Fruit fly (Drosophila melanogaster) whole organism, embryonic: Measurements from ENCODE around the gene CG13248.

ENCODE experiments used
- CG10147 ChIP-seq: fragments of 200-800 bp; sonication (Bioruptor generic); optimal IDR thresholded peaks from 2 replicates; lab custom pipeline; 2019; ENCODE audit warnings: missing biosample characterization, mild to moderate bottlenecking, missing genetic modification characterization, moderate library complexity
- CG11085 ChIP-seq: fragments of 200-800 bp; sonication (Bioruptor generic); IDR thresholded peaks from 2 replicates; pipeline ENCODE4 v1.3.6; 2022; ENCODE audit warnings: missing biosample characterization, missing genetic modification characterization
- CG12219 ChIP-seq: fragments of 200-800 bp; sonication (Bioruptor generic); optimal IDR thresholded peaks from 3 replicates; lab custom pipeline; 2018; ENCODE audit warnings: missing biosample characterization, mild to moderate bottlenecking, missing genetic modification characterization
- CG13775 ChIP-seq: fragments of 200-800 bp; sonication (Bioruptor generic); optimal IDR thresholded peaks from 3 replicates; lab custom pipeline; 2017; ENCODE audit warnings: missing biosample characterization, mild to moderate bottlenecking, missing genetic modification characterization
- CG13894 ChIP-seq: fragments of 200-800 bp; sonication (Bioruptor generic); optimal IDR thresholded peaks from 3 replicates; lab custom pipeline; 2018; ENCODE audit warnings: missing biosample characterization, mild to moderate bottlenecking, missing genetic modification characterization, moderate library complexity
- CG15011 ChIP-seq: fragments of 200-800 bp; sonication (Bioruptor generic); optimal IDR thresholded peaks from 3 replicates; lab custom pipeline; 2018; ENCODE audit warnings: missing biosample characterization, mild to moderate bottlenecking, missing genetic modification characterization
- CG15479 ChIP-seq: fragments of 200-800 bp; sonication (Bioruptor generic); optimal IDR thresholded peaks from 3 replicates; lab custom pipeline; 2019; ENCODE audit warnings: missing biosample characterization, mild to moderate bottlenecking, missing genetic modification characterization, moderate library complexity
- CG16813 ChIP-seq: fragments of 200-800 bp; sonication (Bioruptor generic); IDR thresholded peaks from 3 replicates; pipeline ENCODE4 v1.3.6; 2022; ENCODE audit warnings: missing biosample characterization, missing genetic modification characterization; ENCODE audit not compliant: partially characterized antibody
- CG43689 ChIP-seq: fragments of 200-800 bp; sonication (Bioruptor generic); IDR thresholded peaks from 2 replicates; pipeline ENCODE4 v1.3.6; 2022; ENCODE audit warnings: missing biosample characterization, missing genetic modification characterization
- CG6175 ChIP-seq: fragments of 200-800 bp; sonication (Bioruptor generic); IDR thresholded peaks from 3 replicates; pipeline ENCODE4 v1.3.6; 2022; ENCODE audit warnings: missing biosample characterization, missing genetic modification characterization
- CG6813 ChIP-seq: fragments of 200-800 bp; sonication (Bioruptor generic); optimal IDR thresholded peaks from 2 replicates; lab custom pipeline; 2017; ENCODE audit warnings: missing biosample characterization, missing genetic modification characterization, mild to moderate bottlenecking, moderate library complexity, missing genetic modification reagents
- CG7271 ChIP-seq: fragments of 200-800 bp; sonication (Bioruptor generic); optimal IDR thresholded peaks from 2 replicates; lab custom pipeline; 2018; ENCODE audit warnings: missing biosample characterization, mild to moderate bottlenecking, missing genetic modification characterization, moderate library complexity
- CG7556 ChIP-seq: fragments of 200-800 bp; sonication (Bioruptor generic); optimal IDR thresholded peaks from 2 replicates; lab custom pipeline; 2017; ENCODE audit warnings: missing biosample characterization, mild to moderate bottlenecking, missing genetic modification characterization
- CG7987 ChIP-seq: fragments of 200-800 bp; sonication (Bioruptor generic); optimal IDR thresholded peaks from 2 replicates; lab custom pipeline; 2018; ENCODE audit warnings: missing biosample characterization, mild to moderate bottlenecking, missing genetic modification characterization, moderate library complexity
- CG9932 ChIP-seq: fragments of 200-800 bp; sonication (Bioruptor generic); IDR thresholded peaks from 2 replicates; pipeline ENCODE4 v1.3.6; 2022; ENCODE audit warnings: missing biosample characterization, missing genetic modification characterization
- D ChIP-seq, 2 experiments: fragments of 200-800 bp in 1 of 2; fragments of >200 bp in 1 of 2; sonication (Bioruptor generic) in 1 of 2; optimal IDR thresholded peaks; 2 replicates in 1 of 2; 3 replicates in 1 of 2; lab custom pipeline; 2017; ENCODE audit warnings: mild to moderate bottlenecking in 1 of 2, missing biosample characterization in 1 of 2, missing genetic modification characterization in 1 of 2, missing genetic modification reagents in 1 of 2
- D19A ChIP-seq: fragments of 200-800 bp; optimal IDR thresholded peaks from 3 replicates; lab custom pipeline; 2019; ENCODE audit warnings: missing biosample characterization, mild to moderate bottlenecking, missing genetic modification characterization, moderate library complexity
- Deaf1 ChIP-seq: fragments of 200-800 bp; optimal IDR thresholded peaks from 3 replicates; lab custom pipeline; 2019; ENCODE audit warnings: missing biosample characterization, mild to moderate bottlenecking, missing genetic modification characterization, moderate library complexity
- Dek ChIP-seq: fragments of 200-800 bp; sonication (Bioruptor generic); optimal IDR thresholded peaks from 3 replicates; lab custom pipeline; 2019; ENCODE audit warnings: missing biosample characterization, mild to moderate bottlenecking, missing genetic modification characterization, moderate library complexity
- Dll ChIP-seq: fragments of 200-800 bp; sonication (Bioruptor generic); IDR thresholded peaks from 4 replicates; pipeline ENCODE4 v1.3.6; 2022; ENCODE audit warnings: missing biosample characterization, missing genetic modification characterization; ENCODE audit not compliant: partially characterized antibody
- ERR ChIP-seq: fragments of 200-800 bp; sonication (Bioruptor generic); optimal IDR thresholded peaks from 2 replicates; lab custom pipeline; 2016; ENCODE audit warnings: missing biosample characterization, missing genetic modification characterization
- HHEX ChIP-seq: fragments of 200-800 bp; sonication (Bioruptor generic); optimal IDR thresholded peaks from 3 replicates; lab custom pipeline; 2017; ENCODE audit warnings: missing biosample characterization, mild to moderate bottlenecking, missing genetic modification characterization, missing genetic modification reagents
- PHDP ChIP-seq: fragments of 200-800 bp; sonication (Bioruptor generic); optimal IDR thresholded peaks from 3 replicates; lab custom pipeline; 2018; ENCODE audit warnings: missing biosample characterization, mild to moderate bottlenecking, missing genetic modification characterization, moderate library complexity
- Rfx ChIP-seq: fragments of 200-800 bp; sonication (Bioruptor generic); IDR thresholded peaks from 2 replicates; pipeline ENCODE4 v1.3.6; 2022; ENCODE audit warnings: missing biosample characterization, missing genetic modification characterization
- Rx ChIP-seq: fragments of 200-800 bp; sonication (Bioruptor generic); IDR thresholded peaks from 2 replicates; pipeline ENCODE4 v1.3.6; 2022; ENCODE audit warnings: missing biosample characterization, missing genetic modification characterization
- Spps ChIP-seq: fragments of 200-800 bp; sonication (Bioruptor generic); optimal IDR thresholded peaks from 2 replicates; lab custom pipeline; 2018; ENCODE audit warnings: missing biosample characterization, mild to moderate bottlenecking, missing genetic modification characterization
- bigmax ChIP-seq: fragments of 200-800 bp; sonication (Bioruptor generic); optimal IDR thresholded peaks from 2 replicates; lab custom pipeline; 2018; ENCODE audit warnings: missing biosample characterization, mild to moderate bottlenecking, missing genetic modification characterization
- cato ChIP-seq: fragments of 200-800 bp; sonication (Bioruptor generic); optimal IDR thresholded peaks from 2 replicates; lab custom pipeline; 2016; ENCODE audit warnings: missing biosample characterization, missing genetic modification characterization, borderline replicate concordance
- caup ChIP-seq: fragments of 200-800 bp; sonication (Bioruptor generic); optimal IDR thresholded peaks from 3 replicates; lab custom pipeline; 2017; ENCODE audit warnings: missing biosample characterization, mild to moderate bottlenecking, missing genetic modification characterization, moderate library complexity; ENCODE audit not compliant: severe bottlenecking
- crol ChIP-seq: fragments of 200-800 bp; sonication (Bioruptor generic); IDR thresholded peaks from 2 replicates; pipeline ENCODE4 v1.3.6; 2022; ENCODE audit warnings: missing biosample characterization, missing genetic modification characterization
- gcm2 ChIP-seq: fragments of 200-800 bp; sonication (Bioruptor generic); optimal IDR thresholded peaks from 2 replicates; lab custom pipeline; 2016; ENCODE audit warnings: missing biosample characterization, missing genetic modification characterization
- grau ChIP-seq: fragments of 200-800 bp; optimal IDR thresholded peaks from 3 replicates; lab custom pipeline; 2019; ENCODE audit warnings: missing biosample characterization, mild to moderate bottlenecking, missing genetic modification characterization, moderate library complexity
- hth ChIP-seq: fragments of >200 bp; optimal IDR thresholded peaks from 2 replicates; lab custom pipeline; 2017; ENCODE audit warnings: inconsistent platforms
- jing ChIP-seq: fragments of 200-800 bp; sonication (Bioruptor generic); optimal IDR thresholded peaks from 2 replicates; lab custom pipeline; 2018; ENCODE audit warnings: missing biosample characterization, mild to moderate bottlenecking, missing genetic modification characterization
- lilli ChIP-seq: fragments of 200-800 bp; sonication (Bioruptor generic); optimal IDR thresholded peaks from 3 replicates; lab custom pipeline; 2016; ENCODE audit warnings: missing biosample characterization, missing genetic modification characterization
- maf-S ChIP-seq: fragments of 200-800 bp; sonication (Bioruptor generic); optimal IDR thresholded peaks from 2 replicates; lab custom pipeline; 2016; ENCODE audit warnings: missing biosample characterization, missing genetic modification characterization
- mirr ChIP-seq: fragments of 200-800 bp; sonication (Bioruptor generic); optimal IDR thresholded peaks from 3 replicates; lab custom pipeline; 2018; ENCODE audit warnings: missing biosample characterization, mild to moderate bottlenecking, missing genetic modification characterization
- org-1 ChIP-seq: fragments of 200-800 bp; sonication (Bioruptor generic); optimal IDR thresholded peaks from 2 replicates; lab custom pipeline; 2017; ENCODE audit warnings: missing biosample characterization, missing genetic modification characterization
- otp ChIP-seq: fragments of 200-800 bp; sonication (Bioruptor generic); IDR thresholded peaks from 3 replicates; pipeline ENCODE4, ENCODE4 v1.3.6; 2022; ENCODE audit warnings: missing biosample characterization, missing genetic modification characterization
- pros ChIP-seq: fragments of 200-800 bp; sonication (Bioruptor generic); optimal IDR thresholded peaks from 3 replicates; lab custom pipeline; 2019; ENCODE audit warnings: missing biosample characterization, mild to moderate bottlenecking, missing genetic modification characterization, moderate library complexity
- pum ChIP-seq: fragments of 200-800 bp; sonication (Bioruptor generic); optimal IDR thresholded peaks from 2 replicates; lab custom pipeline; 2016; ENCODE audit warnings: missing biosample characterization, missing genetic modification characterization
- sd ChIP-seq: fragments of 200-800 bp; sonication (Bioruptor generic); optimal IDR thresholded peaks from 3 replicates; lab custom pipeline; 2018; ENCODE audit warnings: missing biosample characterization, mild to moderate bottlenecking, missing genetic modification characterization, moderate library complexity
- stwl ChIP-seq: fragments of 200-800 bp; sonication (Bioruptor generic); optimal IDR thresholded peaks from 3 replicates; lab custom pipeline; 2018; ENCODE audit warnings: missing biosample characterization, mild to moderate bottlenecking, missing genetic modification characterization, moderate library complexity
- trem ChIP-seq: fragments of 200-800 bp; optimal IDR thresholded peaks from 3 replicates; lab custom pipeline; 2019; ENCODE audit warnings: missing biosample characterization, mild to moderate bottlenecking, missing genetic modification characterization, moderate library complexity
- tup ChIP-seq: fragments of 200-800 bp; sonication (Bioruptor generic); optimal IDR thresholded peaks from 2 replicates; lab custom pipeline; 2016; ENCODE audit warnings: missing biosample characterization, mild to moderate bottlenecking, missing genetic modification characterization, moderate library complexity
- zen2 ChIP-seq: fragments of 200-800 bp; sonication (Bioruptor generic); IDR thresholded peaks from 3 replicates; pipeline ENCODE4 v1.3.6; 2022; ENCODE audit warnings: missing biosample characterization, missing genetic modification characterization; ENCODE audit not compliant: partially characterized antibody

The CG13248 gene

DNA sequence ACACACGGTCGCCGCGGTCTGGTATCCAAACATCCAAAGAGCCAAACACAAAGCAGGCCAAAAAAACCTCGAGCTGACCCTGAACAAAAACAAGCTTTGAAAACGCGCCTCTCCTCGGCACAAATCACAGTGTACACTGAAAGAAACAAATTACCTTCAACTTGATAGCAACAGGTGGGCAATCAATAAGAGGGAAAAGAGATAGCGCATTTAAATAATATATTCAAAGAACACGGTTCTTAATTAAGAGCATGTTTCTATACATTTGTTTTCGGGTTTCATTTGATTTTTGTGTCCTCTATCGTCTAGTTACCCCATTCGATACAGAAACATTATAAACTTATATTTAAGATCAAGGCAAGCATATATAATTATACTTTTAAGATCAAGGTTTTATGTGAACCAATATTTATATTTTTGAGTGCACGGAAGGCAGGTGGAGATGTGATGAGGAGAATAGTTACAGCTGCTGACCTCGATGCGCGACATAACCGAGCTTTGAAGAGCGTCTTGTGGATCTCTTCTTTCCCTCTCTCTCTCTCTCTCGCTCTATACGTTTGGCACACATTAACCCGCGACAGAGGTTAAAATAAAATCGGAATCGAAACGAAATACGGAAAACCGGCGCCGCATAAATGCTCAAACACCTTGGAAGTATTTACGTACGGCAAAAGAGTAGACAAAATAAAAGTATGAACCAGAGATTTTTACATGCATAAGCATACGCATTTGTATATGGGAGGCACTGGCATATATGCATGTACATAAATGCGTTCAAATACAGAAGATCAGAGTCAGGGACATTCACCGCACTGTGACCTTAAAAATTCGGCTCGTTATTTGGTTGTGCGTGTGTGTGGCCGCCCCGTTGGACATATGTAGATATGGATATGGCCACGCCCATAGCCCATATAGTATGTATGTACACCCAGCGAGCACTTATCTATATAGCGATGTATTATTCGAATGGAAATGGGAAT is 11.8 kb downstream of the CG13248 start (continued):
- peak; percentile 64 for TF ChIP-seq cato
- TF ChIP-seq otp (GFP tag; lab: Robert Waterston, UW), result 0 out of 3 replicates have a peak, but pooled peaks have one; percentile 27
- TF ChIP-seq CG16813, result no peak
- peak; percentile 83 for TF ChIP-seq gcm2
- peak; percentile 80 for TF ChIP-seq CG13775 (GFP tag; lab: Kevin White, UChicago)
- no peak for TF ChIP-seq crol (GFP tag; lab: Robert Waterston, UW)
- TF ChIP-seq PHDP (tag; lab: Kevin White, UChicago), result peak; percentile 90
- no peak for TF ChIP-seq hth (lab: Kevin White, UChicago)
- peak; percentile 89 for TF ChIP-seq lilli (GFP tag; lab: Kevin White, UChicago)
- TF ChIP-seq Rx, result peak; percentile 48; the same call in 1 of the 2 replicates
- TF ChIP-seq Rfx (GFP tag; lab: Robert Waterston, UW), result peak; percentile 80
- peak; percentile 67 for TF ChIP-seq CG13894 (tag; lab: Kevin White, UChicago)
- TF ChIP-seq CG7987 (GFP tag; lab: Kevin White, UChicago), result peak; percentile 35
- TF ChIP-seq jing (GFP tag; lab: Kevin White, UChicago), result peak; percentile 58
- peak; percentile 80 for TF ChIP-seq mirr (GFP tag; lab: Kevin White, UChicago)
- TF ChIP-seq stwl (tag; lab: Kevin White, UChicago), result no peak
- no peak for TF ChIP-seq pros (GFP tag; lab: Kevin White, UChicago)
- TF ChIP-seq bigmax (GFP tag; lab: Kevin White, UChicago), result no peak
- peak; percentile 80 for TF ChIP-seq CG9932
- peak; percentile 70 for TF ChIP-seq CG15011 (GFP tag; lab: Kevin White, UChicago)
- peak; percentile 81 for TF ChIP-seq CG10147 (GFP tag; lab: Kevin White, UChicago)
- TF ChIP-seq zen2 (GFP tag; lab: Robert Waterston, UW), result no peak
- TF ChIP-seq D (optimal IDR thresholded peaks at IDR 0.05; lab: Kevin White, UChicago), result no peak
- peak; percentile 77 for TF ChIP-seq D (GFP tag; optimal IDR thresholded peaks at IDR 0.05; lab: Kevin White, UChicago)
- peak; percentile 42 for TF ChIP-seq Spps (tag; lab: Kevin White, UChicago)
- peak; percentile 65 for TF ChIP-seq pum (GFP tag; lab: Kevin White, UChicago)
- TF ChIP-seq CG43689 (GFP tag; lab: Robert Waterston, UW), result 0 out of 2 replicates have a peak, but pooled peaks have one; percentile 24
- peak; percentile 3 for TF ChIP-seq ERR (GFP tag; lab: Kevin White, UChicago)
- TF ChIP-seq tup (GFP tag; lab: Kevin White, UChicago), result peak; percentile 32
- TF ChIP-seq HHEX, result peak; percentile 85
- TF ChIP-seq Dll (GFP tag; lab: Robert Waterston, UW), result no peak
- peak; percentile 92 for TF ChIP-seq CG7556
- no peak for TF ChIP-seq CG11085 (GFP tag; lab: Robert Waterston, UW)
- no peak for TF ChIP-seq CG6175 (GFP tag; lab: Robert Waterston, UW)
- no peak for TF ChIP-seq CG15479 (GFP tag; lab: Kevin White, UChicago)
- peak; percentile 66 for TF ChIP-seq sd (tag; lab: Kevin White, UChicago)
- peak; percentile 90 for TF ChIP-seq Dek (tag; lab: Kevin White, UChicago)
- TF ChIP-seq CG6813 (GFP tag; lab: Kevin White, UChicago), result peak; percentile 67
- TF ChIP-seq D19A (tag; lab: Kevin White, UChicago), result peak; percentile 84
- peak; percentile 60 for TF ChIP-seq Deaf1 (tag; lab: Kevin White, UChicago)
- peak; percentile 85 for TF ChIP-seq CG12219 (GFP tag; lab: Kevin White, UChicago)
- TF ChIP-seq trem (tag; lab: Kevin White, UChicago), result peak; percentile 77
- TF ChIP-seq org-1 (GFP tag; lab: Kevin White, UChicago), result peak; percentile 81
- TF ChIP-seq maf-S, result peak; percentile 66
- peak; percentile 25 for TF ChIP-seq CG7271
- TF ChIP-seq grau (tag; lab: Kevin White, UChicago), result peak; percentile 91
- peak; percentile 83 for TF ChIP-seq caup (GFP tag; lab: Kevin White, UChicago)
